Fruit fly (Drosophila melanogaster): ENCODE results near the gene CG32263.

The CG32263 gene

dm6 chr3L:3770823-3771222, 40.1 kb downstream of the CG32263 start (continued):
- TF ChIP-seq scrt (GFP tag; optimal IDR thresholded peaks at IDR 0.05) (peak; percentile 21), odd (GFP tag; optimal IDR thresholded peaks at IDR 0.05) (peak; percentile 11), CG3065 (GFP tag; optimal IDR thresholded peaks at IDR 0.05) (no peak), CG16779 (GFP tag; IDR thresholded peaks at IDR 0.05) (0 out of 2 replicates have a peak, but pooled peaks have one; percentile 44), CG1647 (GFP tag; optimal IDR thresholded peaks at IDR 0.05) (peak; percentile 11), Fer2 (tag; optimal IDR thresholded peaks at IDR 0.05) (no peak), pzg (GFP tag; optimal IDR thresholded peaks at IDR 0.05) (no peak), CG2202 (tag; optimal IDR thresholded peaks at IDR 0.05) (no peak), CG33213 (GFP tag; optimal IDR thresholded peaks at IDR 0.05) (peak; percentile 18), Lim3 (GFP tag; IDR thresholded peaks at IDR 0.05) (no peak), danr (GFP tag; IDR thresholded peaks at IDR 0.05) (no peak), CG12236 (GFP tag; optimal IDR thresholded peaks at IDR 0.05) (no peak), NC2β (GFP tag; optimal IDR thresholded peaks at IDR 0.05) (no peak), CHES-1-like (GFP tag; optimal IDR thresholded peaks at IDR 0.05) (peak; percentile 27), tll (GFP tag; optimal IDR thresholded peaks at IDR 0.05) (no peak), D (optimal IDR thresholded peaks at IDR 0.05) (no peak), D (GFP tag; optimal IDR thresholded peaks at IDR 0.05) (no peak), Eip74EF (GFP tag; optimal IDR thresholded peaks at IDR 0.05) (no peak), sc (optimal IDR thresholded peaks at IDR 0.05) (no peak), sc (GFP tag; optimal IDR thresholded peaks at IDR 0.05) (no peak), CG17328 (GFP tag; IDR thresholded peaks at IDR 0.05) (no peak), Aef1 (GFP tag; IDR thresholded peaks at IDR 0.05) (peak; percentile 45; the same call in 2 of the 3 replicates), Oli (tag; optimal IDR thresholded peaks at IDR 0.05) (peak; percentile 46), crc (GFP tag; optimal IDR thresholded peaks at IDR 0.05) (no peak), sim (GFP tag; IDR thresholded peaks at IDR 0.05) (no peak), abd-A (tag; optimal IDR thresholded peaks at IDR 0.05) (no peak), Dek (tag; optimal IDR thresholded peaks at IDR 0.05) (peak; percentile 37), CG10267 (tag; optimal IDR thresholded peaks at IDR 0.05) (no peak), Hr3 (GFP tag; optimal IDR thresholded peaks at IDR 0.05) (no peak), CG17802 (tag; optimal IDR thresholded peaks at IDR 0.05) (no peak), CG6683 (GFP tag; optimal IDR thresholded peaks at IDR 0.05) (no peak), CG11560 (tag; IDR thresholded peaks at IDR 0.05) (no peak), sens-2 (GFP tag; IDR thresholded peaks at IDR 0.05) (no peak), ac (GFP tag; optimal IDR thresholded peaks at IDR 0.05) (no peak), Hr39 (optimal IDR thresholded peaks at IDR 0.05) (no peak), ap (GFP tag; IDR thresholded peaks at IDR 0.05) (no peak), CG6254 (GFP tag; optimal IDR thresholded peaks at IDR 0.05) (no peak), pnt (GFP tag; optimal IDR thresholded peaks at IDR 0.05) (no peak), Tbp (GFP tag; optimal IDR thresholded peaks at IDR 0.05) (no peak), Jarid2 (GFP tag; optimal IDR thresholded peaks at IDR 0.05) (no peak), gcm2 (GFP tag; optimal IDR thresholded peaks at IDR 0.05) (no peak), CG12299 (tag; optimal IDR thresholded peaks at IDR 0.05) (no peak), Hey (tag; optimal IDR thresholded peaks at IDR 0.05) (no peak), CG18011 (GFP tag; optimal IDR thresholded peaks at IDR 0.05) (peak; percentile 39), ATbp (GFP tag; optimal IDR thresholded peaks at IDR 0.05) (no peak), zen (tag; optimal IDR thresholded peaks at IDR 0.05) (no peak), nmo (GFP tag; optimal IDR thresholded peaks at IDR 0.05) (peak; percentile 37), Xrp1 (GFP tag; IDR thresholded peaks at IDR 0.05) (0 out of 2 replicates have a peak, but pooled peaks have one; percentile 12), pb (GFP tag; optimal IDR thresholded peaks at IDR 0.05) (no peak), psq (GFP tag; optimal IDR thresholded peaks at IDR 0.05) (no peak), kni (GFP tag; optimal IDR thresholded peaks at IDR 0.05) (no peak), CG10209 (GFP tag; optimal IDR thresholded peaks at IDR 0.05) (peak; percentile 56)

Data from whole organism, embryonic.